Worm (Caenorhabditis elegans): ENCODE data around the gene K04A8.19.

The K04A8.19 gene

DNA sequence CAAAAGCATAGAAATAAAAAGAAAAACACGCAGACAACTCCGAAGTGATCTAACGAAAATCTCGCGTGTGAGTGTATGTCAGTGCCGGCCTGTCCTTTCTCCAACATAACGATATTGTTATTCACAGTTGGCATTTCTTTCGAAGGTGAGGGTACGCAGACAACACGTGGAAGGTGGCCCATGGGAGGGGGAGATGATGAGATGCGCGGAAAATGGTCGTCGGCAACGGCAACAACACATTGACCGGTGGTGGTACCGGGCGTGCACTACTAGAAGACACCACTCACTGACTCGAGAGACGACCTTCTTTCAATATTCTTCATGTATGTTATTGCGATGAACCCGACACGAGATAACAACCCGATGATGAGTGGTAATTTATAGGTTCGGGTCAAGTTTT is 9.2 kb downstream of the K04A8.19 start (continued):
- TF ChIP-seq lsy-2 (tag; optimal IDR thresholded peaks at IDR 0.05) (no peak), hlh-30 (tag; optimal IDR thresholded peaks at IDR 0.05; ENCODE audit: insufficient read depth) (peak; percentile 51)

DNA sequence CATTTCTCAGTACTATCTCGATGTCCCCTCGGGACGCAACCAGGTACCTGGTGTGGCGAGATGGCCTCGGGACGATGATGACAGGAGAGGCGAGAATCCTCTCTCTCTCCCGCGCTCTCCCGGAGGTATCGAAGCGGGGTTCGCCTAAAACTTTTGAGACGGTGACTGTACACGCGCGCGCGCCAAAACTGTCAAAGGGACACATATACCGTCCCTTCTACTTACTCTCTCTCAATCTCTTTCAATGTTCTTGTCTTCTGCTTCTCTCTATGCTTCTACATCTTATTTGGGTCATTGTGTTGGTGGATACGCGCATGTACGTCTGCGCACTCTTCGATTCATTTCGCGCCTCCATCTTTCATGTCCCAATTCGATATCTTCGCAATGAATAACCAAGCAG is 12.3 kb downstream of the K04A8.19 start:
- TF ChIP-seq aha-1 (tag) = peak; percentile 72
- no peak for TF ChIP-seq attf-4 (tag; optimal IDR thresholded peaks at IDR 0.05)
- TF ChIP-seq set-16 (GFP tag; IDR thresholded peaks at IDR 0.05) = peak; percentile 90
- TF ChIP-seq D1046.2 (GFP tag; IDR thresholded peaks at IDR 0.05) = no peak
- TF ChIP-seq dve-1 (tag; optimal IDR thresholded peaks at IDR 0.05; ENCODE audit: insufficient read depth) = no peak
- peak in 1 of 2 experiments; percentile 97 for TF ChIP-seq unc-62 (GFP tag; optimal IDR thresholded peaks at IDR 0.05 in 1 of 2)
- no peak for TF ChIP-seq unc-62 (tag; optimal IDR thresholded peaks at IDR 0.05)
- peak; percentile 46 for TF ChIP-seq hlh-11 (tag; optimal IDR thresholded peaks at IDR 0.05)
- TF ChIP-seq lsy-2 (tag; optimal IDR thresholded peaks at IDR 0.05) = peak in 1 of 2 experiments; percentile 10
- no peak for TF ChIP-seq ceh-82 (tag; optimal IDR thresholded peaks at IDR 0.05)
- TF ChIP-seq egl-43 (GFP tag; IDR thresholded peaks at IDR 0.05) = 0 out of 2 replicates have a peak, but pooled peaks have one; percentile 27
- TF ChIP-seq nhr-25 (tag; optimal IDR thresholded peaks at IDR 0.05; ENCODE audit: borderline replicate concordance, insufficient read depth) = peak; percentile 14
- TF ChIP-seq mxl-3 (GFP tag; optimal IDR thresholded peaks at IDR 0.05) = peak; percentile 66
- no peak for TF ChIP-seq mes-2 (tag; optimal IDR thresholded peaks at IDR 0.05; ENCODE audit: poor library complexity, severe bottlenecking)
- TF ChIP-seq hlh-30 (tag; optimal IDR thresholded peaks at IDR 0.05; ENCODE audit: insufficient read depth) = peak; percentile 45

DNA sequence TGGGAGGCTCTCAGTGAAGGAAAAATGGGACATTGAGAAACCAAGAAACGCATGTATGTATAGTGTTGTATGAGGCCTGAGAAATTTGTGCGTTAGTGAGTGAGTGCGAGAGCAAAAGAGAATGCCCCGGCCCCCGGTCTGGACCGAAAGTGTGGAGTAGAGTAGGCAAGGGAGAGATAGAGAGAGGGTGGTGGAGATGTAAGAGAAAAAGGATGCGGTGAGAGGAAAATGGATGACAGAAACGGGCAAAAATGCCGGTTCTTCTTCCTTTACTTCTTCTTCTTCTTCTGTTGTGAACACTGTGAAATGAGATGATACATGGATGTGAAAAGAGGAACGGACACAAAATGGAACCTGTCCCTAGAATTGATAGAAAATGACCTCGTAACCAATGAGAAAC is 15.9 kb downstream of the K04A8.19 start:
- TF ChIP-seq R02D3.7 (tag; optimal IDR thresholded peaks at IDR 0.05) (no peak), rbr-2 (tag; optimal IDR thresholded peaks at IDR 0.05) (peak; percentile 51), daf-19 (GFP tag; conservative IDR thresholded peaks at IDR 0.05) (no peak), lir-3 (tag; optimal IDR thresholded peaks at IDR 0.05) (no peak), egl-43 (GFP tag; IDR thresholded peaks at IDR 0.05) (0 out of 2 replicates have a peak, but pooled peaks have one; percentile 58), F10B5.3 (tag; optimal IDR thresholded peaks at IDR 0.05) (no peak), unc-62 (GFP tag; optimal IDR thresholded peaks at IDR 0.05 in 1 of 2) (peak in 1 of 2 experiments; percentile 89), unc-62 (tag; optimal IDR thresholded peaks at IDR 0.05) (no peak), hlh-11 (tag; optimal IDR thresholded peaks at IDR 0.05) (peak; percentile 3), spr-1 (tag; optimal IDR thresholded peaks at IDR 0.05) (no peak), lim-7 (GFP tag; IDR thresholded peaks at IDR 0.05) (no peak), mxl-3 (GFP tag; optimal IDR thresholded peaks at IDR 0.05) (peak; percentile 57), daf-16 (GFP tag; optimal IDR thresholded peaks at IDR 0.05) (no peak), daf-16 (tag; optimal IDR thresholded peaks at IDR 0.05) (peak; percentile 28), ZK337.2 (GFP tag; IDR thresholded peaks at IDR 0.05) (no peak), mep-1 (tag; optimal IDR thresholded peaks at IDR 0.05) (peak; percentile 6), F37D6.2 (tag; optimal IDR thresholded peaks at IDR 0.05) (peak; percentile 10), hmg-1.1 (GFP tag; IDR thresholded peaks at IDR 0.05) (peak; percentile 44; the same call in 1 of the 2 replicates), nhr-11 (tag; optimal IDR thresholded peaks at IDR 0.05) (peak; percentile 21), hlh-30 (tag; optimal IDR thresholded peaks at IDR 0.05; ENCODE audit: insufficient read depth) (no peak)

DNA sequence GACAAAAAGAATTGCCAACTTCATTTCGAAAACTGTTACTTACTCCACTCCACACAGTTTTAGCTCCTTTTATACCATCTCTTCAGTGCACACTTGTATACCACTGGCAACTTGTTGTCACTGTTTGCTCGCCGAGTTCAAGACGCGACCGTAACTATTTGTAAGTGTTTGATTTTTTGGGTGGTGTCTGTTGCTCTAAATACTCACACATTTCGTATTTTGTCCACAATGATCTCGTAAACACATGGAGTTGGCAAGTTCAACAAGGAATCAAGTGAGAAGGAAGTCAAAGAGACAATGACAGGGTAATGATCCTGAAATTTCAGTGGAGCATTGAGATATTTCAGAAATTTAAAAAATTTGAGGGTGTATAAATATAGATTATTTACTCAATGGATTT is 21.2 kb downstream of the K04A8.19 start, which contains the start of gene hpo-26:
Gene hpo-26, minus strand, starts transcription at position 31 of the 400 bp plus-strand sequence.
- TF ChIP-seq madf-5 (GFP tag; IDR thresholded peaks at IDR 0.05) (no peak), daf-16 (GFP tag; optimal IDR thresholded peaks at IDR 0.05) (no peak), daf-16 (tag; optimal IDR thresholded peaks at IDR 0.05) (peak; percentile 75), mes-2 (tag; optimal IDR thresholded peaks at IDR 0.05; ENCODE audit: poor library complexity, severe bottlenecking) (peak; percentile 5), daf-19 (GFP tag; conservative IDR thresholded peaks at IDR 0.05) (no peak), jun-1 (tag; optimal IDR thresholded peaks at IDR 0.05) (no peak), ceh-82 (tag; optimal IDR thresholded peaks at IDR 0.05) (no peak), egl-43 (GFP tag; IDR thresholded peaks at IDR 0.05) (0 out of 2 replicates have a peak, but pooled peaks have one; percentile 4), T20F7.1 (GFP tag; optimal IDR thresholded peaks at IDR 0.05) (no peak)

DNA sequence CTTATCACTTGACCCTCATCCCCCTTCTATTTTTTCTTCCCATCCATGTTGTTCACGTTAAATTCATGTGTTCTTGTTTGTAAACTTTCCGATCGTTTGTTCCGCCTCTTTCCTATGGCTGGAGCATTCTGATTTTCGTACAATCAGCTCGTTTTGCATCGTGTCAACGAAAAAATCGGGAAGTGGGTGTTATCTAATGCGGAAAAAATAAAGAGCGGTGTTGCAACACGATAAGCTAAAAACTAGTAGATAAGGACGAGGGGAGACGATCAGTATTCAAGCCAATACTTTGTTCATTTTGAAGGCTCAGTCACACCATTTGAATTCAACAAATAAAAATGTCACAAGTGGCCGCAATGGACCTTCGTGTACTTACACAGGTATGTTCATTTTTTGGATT is 29.5 kb downstream of the K04A8.19 start, which contains the start of gene acs-1:
Gene acs-1, plus strand, starts transcription at position 233 of the 400 bp plus-strand sequence.
- TF ChIP-seq madf-5 (GFP tag; IDR thresholded peaks at IDR 0.05) (no peak), jun-1 (tag; optimal IDR thresholded peaks at IDR 0.05) (no peak), ztf-7 (tag; optimal IDR thresholded peaks at IDR 0.05) (no peak), dve-1 (tag; optimal IDR thresholded peaks at IDR 0.05; ENCODE audit: insufficient read depth) (peak; percentile 63), tra-1 (GFP tag; IDR thresholded peaks at IDR 0.05) (peak; percentile 54; the same call in 1 of the 2 replicates), lin-38 (GFP tag; IDR thresholded peaks at IDR 0.05) (no peak), skn-1 (tag; optimal IDR thresholded peaks at IDR 0.05) (no peak), zfp-2 (tag; optimal IDR thresholded peaks at IDR 0.05) (no peak), ceh-20 (GFP tag; IDR thresholded peaks at IDR 0.05) (no peak), nhr-102 (tag; optimal IDR thresholded peaks at IDR 0.05) (no peak), nhr-28 (tag; optimal IDR thresholded peaks at IDR 0.05) (peak; percentile 71), dmd-6 (GFP tag; IDR thresholded peaks at IDR 0.05) (peak; percentile 89), lin-13 (GFP tag; optimal IDR thresholded peaks at IDR 0.05) (no peak), arid-1 (GFP tag; conservative IDR thresholded peaks at IDR 0.05) (no peak), R02D3.7 (tag; optimal IDR thresholded peaks at IDR 0.05) (no peak)

All from whole organism, L4 larva.